Fruit fly (Drosophila melanogaster): ENCODE measurements around the gene mus304.
A peak's percentile ranks its signal among the peaks of the same experiment; 100 is the strongest.

The mus304 gene

DNA sequence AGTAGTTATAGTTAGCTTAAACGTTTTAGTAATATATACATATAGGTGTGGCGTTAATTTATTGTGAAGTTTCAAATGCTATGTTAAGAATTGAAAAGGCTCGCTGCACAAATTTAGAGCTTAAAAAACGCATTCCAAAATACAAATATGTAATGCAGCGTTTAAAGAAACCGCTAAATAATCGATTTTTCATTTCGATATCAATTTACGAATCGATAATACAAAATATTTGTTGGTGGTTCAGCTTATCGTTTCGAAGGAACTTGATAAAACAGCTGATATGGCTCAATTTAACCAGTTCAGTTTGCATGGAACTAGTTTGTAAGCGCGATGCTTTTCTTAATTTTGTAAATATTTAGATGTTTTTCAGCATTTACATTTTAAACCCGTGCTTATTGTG, 3.1 kb downstream of the mus304 start, which contains the start of the genes CG32195 and CG7341 (continued):
- TF ChIP-seq tin (GFP tag; optimal IDR thresholded peaks at IDR 0.05): no peak
- peak; percentile 83 for TF ChIP-seq Dll (GFP tag; IDR thresholded peaks at IDR 0.05; ENCODE audit: partially characterized antibody)
- no peak for TF ChIP-seq Lhr (GFP tag; optimal IDR thresholded peaks at IDR 0.05)
- no peak for TF ChIP-seq gro (GFP tag; optimal IDR thresholded peaks at IDR 0.05)
- TF ChIP-seq CG4360 (GFP tag; IDR thresholded peaks at IDR 0.05): no peak
- TF ChIP-seq CG4854 (GFP tag; optimal IDR thresholded peaks at IDR 0.05): no peak
- TF ChIP-seq fu2 (GFP tag; optimal IDR thresholded peaks at IDR 0.05): no peak
- no peak for TF ChIP-seq vfl (GFP tag; optimal IDR thresholded peaks at IDR 0.05)
- TF ChIP-seq CG34224 (GFP tag; IDR thresholded peaks at IDR 0.05; ENCODE audit: partially characterized antibody): peak; percentile 93
- TF ChIP-seq dan (GFP tag; IDR thresholded peaks at IDR 0.05): no peak
- TF ChIP-seq scrt (GFP tag; optimal IDR thresholded peaks at IDR 0.05): no peak
- TF ChIP-seq luna (GFP tag; optimal IDR thresholded peaks at IDR 0.05): no peak
- TF ChIP-seq fd64A (GFP tag; optimal IDR thresholded peaks at IDR 0.05): no peak
- TF ChIP-seq CG12071 (GFP tag; optimal IDR thresholded peaks at IDR 0.05): no peak
- TF ChIP-seq Dref (GFP tag; IDR thresholded peaks at IDR 0.05): peak; percentile 77
- no peak for TF ChIP-seq CG33213 (GFP tag; optimal IDR thresholded peaks at IDR 0.05)
- TF ChIP-seq NC2α (GFP tag; optimal IDR thresholded peaks at IDR 0.05): no peak
- TF ChIP-seq Hmx (GFP tag; optimal IDR thresholded peaks at IDR 0.05): no peak
- peak; percentile 46 for TF ChIP-seq BEAF-32 (GFP tag; optimal IDR thresholded peaks at IDR 0.05)
- TF ChIP-seq CG18011 (GFP tag; optimal IDR thresholded peaks at IDR 0.05): no peak
- TF ChIP-seq Usf (GFP tag; optimal IDR thresholded peaks at IDR 0.05): no peak
- TF ChIP-seq Optix (GFP tag; IDR thresholded peaks at IDR 0.05): no peak
- TF ChIP-seq BtbVII (GFP tag; optimal IDR thresholded peaks at IDR 0.05): no peak
- no peak for TF ChIP-seq HLHmδ (GFP tag; optimal IDR thresholded peaks at IDR 0.05)
- no peak for TF ChIP-seq CG11085 (GFP tag; IDR thresholded peaks at IDR 0.05)
- TF ChIP-seq CG11723 (GFP tag; optimal IDR thresholded peaks at IDR 0.05): no peak
- TF ChIP-seq E2f1 (GFP tag; IDR thresholded peaks at IDR 0.05): no peak
- TF ChIP-seq emc (GFP tag; optimal IDR thresholded peaks at IDR 0.05): no peak
- TF ChIP-seq Chrac-16 (GFP tag; optimal IDR thresholded peaks at IDR 0.05): no peak
- TF ChIP-seq exex (tag; optimal IDR thresholded peaks at IDR 0.05): no peak
- TF ChIP-seq CG6813 (GFP tag; optimal IDR thresholded peaks at IDR 0.05): no peak
- no peak for TF ChIP-seq Hey (tag; optimal IDR thresholded peaks at IDR 0.05)
- no peak for TF ChIP-seq dati (GFP tag; IDR thresholded peaks at IDR 0.05)
- no peak for TF ChIP-seq Taf1 (GFP tag; IDR thresholded peaks at IDR 0.05)
- TF ChIP-seq dysf (GFP tag; IDR thresholded peaks at IDR 0.05): no peak
- no peak for TF ChIP-seq sr (GFP tag; IDR thresholded peaks at IDR 0.05)
- no peak for TF ChIP-seq jing (GFP tag; optimal IDR thresholded peaks at IDR 0.05)
- TF ChIP-seq Antp (GFP tag; optimal IDR thresholded peaks at IDR 0.05): no peak
- no peak for TF ChIP-seq mirr (GFP tag; optimal IDR thresholded peaks at IDR 0.05)
- TF ChIP-seq Aef1 (GFP tag; IDR thresholded peaks at IDR 0.05): no peak
- no peak for TF ChIP-seq dmrt11E (tag; optimal IDR thresholded peaks at IDR 0.05)
- TF ChIP-seq CG16813 (GFP tag; IDR thresholded peaks at IDR 0.05; ENCODE audit: partially characterized antibody): peak; percentile 62
- TF ChIP-seq danr (GFP tag; IDR thresholded peaks at IDR 0.05): no peak
- TF ChIP-seq CG6689 (GFP tag; IDR thresholded peaks at IDR 0.05): no peak
- no peak for TF ChIP-seq jumu (GFP tag; optimal IDR thresholded peaks at IDR 0.05)
- TF ChIP-seq sug (tag; optimal IDR thresholded peaks at IDR 0.05): peak; percentile 40
- peak; percentile 19; the same call in 1 of the 3 replicates for TF ChIP-seq row (GFP tag; IDR thresholded peaks at IDR 0.05)
- TF ChIP-seq MESR4 (GFP tag; optimal IDR thresholded peaks at IDR 0.05): no peak
- TF ChIP-seq CG11504 (tag; optimal IDR thresholded peaks at IDR 0.05): no peak
- TF ChIP-seq sd (tag; optimal IDR thresholded peaks at IDR 0.05): peak; percentile 77
- TF ChIP-seq croc (GFP tag; conservative IDR thresholded peaks at IDR 0.05): no peak
- no peak for TF ChIP-seq Asciz (GFP tag; optimal IDR thresholded peaks at IDR 0.05)
- TF ChIP-seq h (optimal IDR thresholded peaks at IDR 0.05): no peak
